Worm (Caenorhabditis elegans) whole organism, mixed stage, embryonic: ENCODE measurements around the gene col-76.

Experiments
- ceh-83 ChIP-seq: fragments of 200-800 bp; sonication (Bioruptor generic); optimal IDR thresholded peaks from 2 replicates; lab custom pipeline; 2018; ENCODE audit warnings: mild to moderate bottlenecking, missing genetic modification characterization, missing compliant biosample characterization
- drap-1 ChIP-seq: fragments of 200-800 bp; sonication (Bioruptor generic); optimal IDR thresholded peaks from 3 replicates; lab custom pipeline; 2018; ENCODE audit warnings: mild to moderate bottlenecking, missing genetic modification characterization, missing compliant biosample characterization
- ztf-11 ChIP-seq: fragments of 150-350 bp; optimal IDR thresholded peaks from 2 replicates; lab custom pipeline; 2014; ENCODE audit warnings: missing biosample characterization, missing genetic modification characterization

ce11 chrII:8160916-8161315 is 43.2 kb upstream of the col-76 start:
- TF ChIP-seq drap-1 (GFP tag; lab: Kevin White, UChicago) (no peak), ceh-83 (GFP tag; lab: Kevin White, UChicago) (no peak), ztf-11 (no peak)
